Fruit fly (Drosophila melanogaster): ENCODE measurements around the gene Acp98AB.

The Acp98AB gene

DNA sequence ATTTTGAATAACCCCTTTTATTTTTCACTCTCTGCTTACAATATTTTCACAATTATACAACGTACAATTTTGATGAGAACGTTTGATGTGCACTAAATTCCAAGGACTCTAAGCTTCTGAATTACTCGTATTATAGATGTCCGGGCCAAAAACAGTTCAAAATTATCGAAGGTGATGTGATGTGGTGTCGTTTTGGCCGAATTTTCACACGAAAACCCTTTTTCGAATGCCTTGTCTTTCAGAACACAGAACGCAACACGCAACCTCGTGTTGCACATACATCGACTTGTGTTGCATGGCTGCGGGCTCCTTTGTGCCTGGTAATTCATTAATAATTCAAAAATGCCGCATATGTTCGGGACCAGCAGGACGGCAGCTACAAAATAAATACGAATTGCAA, 6.6 kb upstream of the Acp98AB start, which contains the start of gene CG31055:
Gene CG31055, minus strand, starts transcription at position 101 of the 400 bp plus-strand sequence.
- TF ChIP-seq Jra (GFP tag; optimal IDR thresholded peaks at IDR 0.05), result no peak
- TF ChIP-seq brk (GFP tag; optimal IDR thresholded peaks at IDR 0.05), result no peak
- TF ChIP-seq dsf (GFP tag; optimal IDR thresholded peaks at IDR 0.05; ENCODE audit: borderline replicate concordance), result no peak
- TF ChIP-seq psq (GFP tag; optimal IDR thresholded peaks at IDR 0.05), result no peak
- no peak for TF ChIP-seq Hr78 (GFP tag; optimal IDR thresholded peaks at IDR 0.05)
- TF ChIP-seq N (GFP tag; optimal IDR thresholded peaks at IDR 0.05), result no peak
- no peak for TF ChIP-seq GATAd (GFP tag; optimal IDR thresholded peaks at IDR 0.05)
- no peak for TF ChIP-seq Dif (GFP tag; optimal IDR thresholded peaks at IDR 0.05; ENCODE audit: partially characterized antibody)
- TF ChIP-seq Dfd (GFP tag; optimal IDR thresholded peaks at IDR 0.05), result no peak
- TF ChIP-seq HLH106 (tag; optimal IDR thresholded peaks at IDR 0.05), result no peak
- no peak for TF ChIP-seq Mio (GFP tag; optimal IDR thresholded peaks at IDR 0.05)
- no peak for TF ChIP-seq OdsH (GFP tag; optimal IDR thresholded peaks at IDR 0.05)
- TF ChIP-seq h (GFP tag; optimal IDR thresholded peaks at IDR 0.05), result no peak
- TF ChIP-seq dl (GFP tag; optimal IDR thresholded peaks at IDR 0.05; ENCODE audit: insufficient read depth in 1 of 2, partially characterized antibody in 2 of 2), result no peak
- no peak for TF ChIP-seq Sp1 (GFP tag; optimal IDR thresholded peaks at IDR 0.05)
- no peak for TF ChIP-seq sage (GFP tag; optimal IDR thresholded peaks at IDR 0.05)
- TF ChIP-seq Rel (GFP tag; optimal IDR thresholded peaks at IDR 0.05), result no peak
- no peak for TF ChIP-seq Rel (tag; optimal IDR thresholded peaks at IDR 0.05)
- TF ChIP-seq lola (GFP tag; optimal IDR thresholded peaks at IDR 0.05), result no peak

- TF ChIP-seq fru (GFP tag; optimal IDR thresholded peaks at IDR 0.05) (peak; percentile 58), CrebA (GFP tag; optimal IDR thresholded peaks at IDR 0.05; ENCODE audit: borderline replicate concordance) (no peak), psq (GFP tag; optimal IDR thresholded peaks at IDR 0.05) (peak; percentile 60)
Measured at dm6 chr3R:27692645-27693307, 1.9 kb upstream of the Acp98AB start.

DNA sequence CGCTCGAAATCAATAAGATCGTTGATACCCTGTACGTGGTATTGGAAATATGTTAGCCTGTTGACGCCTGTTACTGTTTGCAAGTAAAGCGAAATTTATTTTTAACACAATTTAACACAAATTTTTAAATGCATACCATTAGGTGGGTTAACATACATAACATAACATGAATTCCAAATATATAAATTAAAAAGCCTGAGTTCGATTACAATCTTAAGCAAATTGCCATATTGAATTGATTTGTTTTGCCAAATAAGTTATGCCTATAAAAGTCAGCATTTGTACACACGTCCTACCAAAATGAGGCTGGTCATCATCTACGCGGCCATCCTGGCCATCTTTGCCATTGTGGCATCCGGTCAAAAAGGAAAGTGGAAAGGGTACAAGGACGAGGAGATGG, 665 bp upstream of the Acp98AB start, which contains the start of gene CG43319:
Gene CG43319, plus strand, starts transcription at position 301 of the 400 bp plus-strand sequence.
- TF ChIP-seq Myc (optimal IDR thresholded peaks at IDR 0.05), result no peak
- TF ChIP-seq N (GFP tag; optimal IDR thresholded peaks at IDR 0.05), result no peak
- no peak for TF ChIP-seq Sp1 (GFP tag; optimal IDR thresholded peaks at IDR 0.05)

dm6 chr3R:27695019-27695418, 336 bp downstream of the Acp98AB start, which contains the start of gene HSPBAP1:
HSPBAP1 (plus strand) TSS chr3R:27695235.
- TF ChIP-seq usp (GFP tag; optimal IDR thresholded peaks at IDR 0.05), result no peak
- TF ChIP-seq dl (GFP tag; optimal IDR thresholded peaks at IDR 0.05; ENCODE audit: insufficient read depth in 1 of 2, partially characterized antibody in 2 of 2), result no peak
- no peak for TF ChIP-seq Hnf4 (GFP tag; optimal IDR thresholded peaks at IDR 0.05)
- no peak for TF ChIP-seq fru (GFP tag; optimal IDR thresholded peaks at IDR 0.05)
- TF ChIP-seq tai (GFP tag; optimal IDR thresholded peaks at IDR 0.05), result no peak

- TF ChIP-seq pan (optimal IDR thresholded peaks at IDR 0.05) (no peak), psq (GFP tag; optimal IDR thresholded peaks at IDR 0.05) (peak; percentile 70), Rel (GFP tag; optimal IDR thresholded peaks at IDR 0.05) (no peak), Rel (tag; optimal IDR thresholded peaks at IDR 0.05) (peak; percentile 73)
Measured at dm6 chr3R:27699540-27700228, 5.0 kb downstream of the Acp98AB start, which contains the start of gene ALiX. ALiX (minus strand) TSS chr3R:27700110.

- TF ChIP-seq Myc (optimal IDR thresholded peaks at IDR 0.05), result peak; percentile 29
- TF ChIP-seq h (GFP tag; optimal IDR thresholded peaks at IDR 0.05), result peak; percentile 9
- TF ChIP-seq Rel (GFP tag; optimal IDR thresholded peaks at IDR 0.05), result no peak
- no peak for TF ChIP-seq Rel (tag; optimal IDR thresholded peaks at IDR 0.05)
- TF ChIP-seq dl (GFP tag; optimal IDR thresholded peaks at IDR 0.05; ENCODE audit: insufficient read depth in 1 of 2, partially characterized antibody in 2 of 2), result no peak
- TF ChIP-seq lola (GFP tag; optimal IDR thresholded peaks at IDR 0.05), result no peak
- TF ChIP-seq foxo (GFP tag; optimal IDR thresholded peaks at IDR 0.05), result no peak
- TF ChIP-seq psq (GFP tag; optimal IDR thresholded peaks at IDR 0.05), result peak; percentile 44
Measured at dm6 chr3R:27700229-27700573, 5.5 kb downstream of the Acp98AB start, which contains the start of gene btz. btz (plus strand) TSS chr3R:27700361.

Data from whole organism, wandering third instar larva.